Worm (Caenorhabditis elegans): ENCODE data around the gene T05A10.6.

- TF ChIP-seq scrt-1 (GFP tag; IDR thresholded peaks at IDR 0.05) = no peak
- no peak for TF ChIP-seq tra-4 (tag; optimal IDR thresholded peaks at IDR 0.05)
Measured at ce11 chrX:10766966-10767644, 27.4 kb downstream of the T05A10.6 start.

All from whole organism, early embryonic.